Fruit fly (Drosophila melanogaster) whole organism, pupa: Measurements from ENCODE around the gene CG11811.

ENCODE experiments used
- CG10348 ChIP-seq: fragments of 200-800 bp; sonication (Bioruptor generic); IDR thresholded peaks from 2 replicates; pipeline ENCODE4 v1.3.6; 2022; ENCODE audit warnings: missing biosample characterization, missing genetic modification characterization
- CG12605 ChIP-seq: fragments of 200-800 bp; sonication (Bioruptor generic); IDR thresholded peaks from 2 replicates; pipeline ENCODE4 v1.3.6; 2022; ENCODE audit warnings: missing biosample characterization, missing genetic modification characterization
- CG13204 ChIP-seq: fragments of 200-800 bp; sonication (Bioruptor generic); optimal IDR thresholded peaks from 2 replicates; lab custom pipeline; 2018; ENCODE audit warnings: missing biosample characterization, mild to moderate bottlenecking, missing genetic modification characterization, moderate library complexity
- CG14655 ChIP-seq: fragments of 200-800 bp; sonication (Bioruptor generic); optimal IDR thresholded peaks from 3 replicates; lab custom pipeline; 2017; ENCODE audit warnings: mild to moderate bottlenecking, missing biosample characterization, missing genetic modification reagents, missing genetic modification characterization
- CG15710 ChIP-seq: fragments of 200-800 bp; sonication (Bioruptor generic); optimal IDR thresholded peaks from 2 replicates; lab custom pipeline; 2018; ENCODE audit warnings: missing biosample characterization, mild to moderate bottlenecking, missing genetic modification characterization, moderate library complexity
- CG17806 ChIP-seq: fragments of 200-800 bp; sonication (Bioruptor generic); optimal IDR thresholded peaks from 2 replicates; lab custom pipeline; 2018; ENCODE audit warnings: missing biosample characterization, mild to moderate bottlenecking, missing genetic modification characterization, moderate library complexity
- CG32121 ChIP-seq: fragments of 200-800 bp; sonication (Bioruptor generic); IDR thresholded peaks from 2 replicates; pipeline ENCODE4 v1.3.6; 2022; ENCODE audit warnings: missing biosample characterization, missing genetic modification characterization
- CG34367 ChIP-seq: fragments of 200-800 bp; sonication (Bioruptor generic); optimal IDR thresholded peaks from 2 replicates; lab custom pipeline; 2018; ENCODE audit warnings: missing biosample characterization, mild to moderate bottlenecking, missing genetic modification characterization
- CG4496 ChIP-seq: fragments of 200-800 bp; sonication (Bioruptor generic); IDR thresholded peaks from 3 replicates; pipeline ENCODE4 v1.3.6; 2022; ENCODE audit warnings: missing biosample characterization, missing genetic modification characterization
- CG8159 ChIP-seq: fragments of 200-800 bp; sonication (Bioruptor generic); optimal IDR thresholded peaks from 3 replicates; lab custom pipeline; 2018; ENCODE audit warnings: missing biosample characterization, mild to moderate bottlenecking, missing genetic modification characterization, moderate library complexity
- CG8301 ChIP-seq: fragments of 200-800 bp; sonication (Bioruptor generic); optimal IDR thresholded peaks from 2 replicates; lab custom pipeline; 2018; ENCODE audit warnings: missing biosample characterization, mild to moderate bottlenecking, missing genetic modification characterization
- CG9948 ChIP-seq: fragments of 200-800 bp; sonication (Bioruptor generic); optimal IDR thresholded peaks from 2 replicates; lab custom pipeline; 2018; ENCODE audit warnings: missing biosample characterization, mild to moderate bottlenecking, missing genetic modification characterization, moderate library complexity
- D1 ChIP-seq: fragments of 200-800 bp; sonication (Bioruptor generic); optimal IDR thresholded peaks from 2 replicates; lab custom pipeline; 2018; ENCODE audit warnings: missing biosample characterization, mild to moderate bottlenecking, missing genetic modification characterization, moderate library complexity
- EcR ChIP-seq: fragments of 200-800 bp; sonication (Bioruptor generic); optimal IDR thresholded peaks from 3 replicates; lab custom pipeline; 2019; ENCODE audit warnings: missing biosample characterization, missing genetic modification characterization, mild to moderate bottlenecking, moderate library complexity, missing genetic modification reagents
- Ets98B ChIP-seq: fragments of 200-800 bp; sonication (Bioruptor generic); IDR thresholded peaks from 2 replicates; pipeline ENCODE4 v1.3.6; 2022; ENCODE audit warnings: missing biosample characterization, missing genetic modification characterization
- Pif1A ChIP-seq: fragments of 200-800 bp; sonication (Bioruptor generic); optimal IDR thresholded peaks from 3 replicates; lab custom pipeline; 2016; ENCODE audit warnings: missing biosample characterization, missing genetic modification characterization
- Pif1B ChIP-seq: fragments of 200-800 bp; sonication (Bioruptor generic); optimal IDR thresholded peaks from 3 replicates; lab custom pipeline; 2016; ENCODE audit warnings: missing biosample characterization, missing genetic modification characterization
- Snoo ChIP-seq: fragments of 200-800 bp; sonication (Bioruptor generic); optimal IDR thresholded peaks from 3 replicates; lab custom pipeline; 2017; ENCODE audit warnings: missing biosample characterization, mild to moderate bottlenecking, missing genetic modification characterization, inconsistent platforms
- fd96Ca ChIP-seq: fragments of 200-800 bp; sonication (Bioruptor generic); IDR thresholded peaks from 3 replicates; pipeline ENCODE4 v1.3.6; 2022; ENCODE audit warnings: missing biosample characterization, missing genetic modification characterization
- gl ChIP-seq: fragments of 200-800 bp; sonication (Bioruptor generic); optimal IDR thresholded peaks from 2 replicates; lab custom pipeline; 2018; ENCODE audit warnings: missing biosample characterization, mild to moderate bottlenecking, missing genetic modification characterization
- rn ChIP-seq: fragments of 200-800 bp; sonication (Bioruptor generic); IDR thresholded peaks from 2 replicates; pipeline ENCODE4 v1.3.6; 2022; ENCODE audit warnings: missing biosample characterization, missing genetic modification characterization

The CG11811 gene

dm6 chr3L:10651271-10651670, 39.6 kb upstream of the CG11811 start:
- TF ChIP-seq Snoo, result no peak
- TF ChIP-seq CG17806 (tag; lab: Kevin White, UChicago), result no peak
- no peak for TF ChIP-seq CG8159 (tag; lab: Kevin White, UChicago)
- no peak for TF ChIP-seq CG14655 (GFP tag; lab: Kevin White, UChicago)
- TF ChIP-seq gl (tag; lab: Kevin White, UChicago), result no peak

dm6 chr3L:10652487-10652886, 38.3 kb upstream of the CG11811 start:
- peak; percentile 16 for TF ChIP-seq CG8159 (tag; lab: Kevin White, UChicago)
- TF ChIP-seq Pif1A (GFP tag; lab: Kevin White, UChicago), result no peak
- TF ChIP-seq D1 (tag; lab: Kevin White, UChicago), result no peak
- peak; percentile 48 for TF ChIP-seq EcR (GFP tag; lab: Kevin White, UChicago)
- TF ChIP-seq CG9948 (tag; lab: Kevin White, UChicago), result no peak
- no peak for TF ChIP-seq CG4496 (GFP tag; lab: Robert Waterston, UW)
- no peak for TF ChIP-seq CG17806 (tag; lab: Kevin White, UChicago)

DNA sequence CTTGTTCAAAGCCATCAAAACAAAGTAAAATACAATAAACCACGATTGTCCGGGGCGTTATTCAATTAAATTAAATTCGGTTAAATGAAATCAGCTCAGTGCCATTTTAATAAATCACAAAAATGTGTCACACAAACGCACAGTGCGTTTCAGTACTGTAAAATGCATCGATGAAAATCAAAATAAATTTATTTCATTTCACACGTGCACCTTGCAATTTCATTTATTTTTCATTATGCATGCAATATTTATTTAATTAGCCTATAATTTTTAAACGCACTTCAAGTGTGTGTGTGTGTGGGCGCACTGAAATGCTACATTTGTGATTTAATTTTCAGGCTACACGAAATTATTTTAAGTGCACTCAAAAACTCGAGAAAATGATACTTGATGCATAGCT, 36.4 kb upstream of the CG11811 start:
- TF ChIP-seq CG10348 (GFP tag; lab: Robert Waterston, UW) (no peak), D1 (tag; lab: Kevin White, UChicago) (no peak), fd96Ca (no peak)
- TF ChIP-seq, all 21 proteins: peak for 0

dm6 chr3L:10656451-10657198, 34.2 kb upstream of the CG11811 start:
- TF ChIP-seq CG15710 (tag; lab: Kevin White, UChicago) (peak; percentile 26), CG8159 (tag; lab: Kevin White, UChicago) (peak; percentile 22), Ets98B (GFP tag; lab: Robert Waterston, UW) (peak; percentile 50), EcR (GFP tag; lab: Kevin White, UChicago) (no peak), rn (GFP tag; lab: Robert Waterston, UW) (no peak), CG14655 (GFP tag; lab: Kevin White, UChicago) (peak; percentile 44), CG34367 (tag; lab: Kevin White, UChicago) (peak; percentile 43), CG12605 (GFP tag; lab: Robert Waterston, UW) (no peak), D1 (tag; lab: Kevin White, UChicago) (no peak), CG8301 (tag; lab: Kevin White, UChicago) (no peak), CG10348 (GFP tag; lab: Robert Waterston, UW) (no peak), Pif1B (GFP tag; lab: Kevin White, UChicago) (peak; percentile 71), Pif1A (GFP tag; lab: Kevin White, UChicago) (peak; percentile 71), CG4496 (GFP tag; lab: Robert Waterston, UW) (peak; percentile 48; the same call in 1 of the 3 replicates), CG32121 (GFP tag; lab: Robert Waterston, UW) (peak; percentile 15; the same call in 1 of the 2 replicates), CG17806 (tag; lab: Kevin White, UChicago) (peak; percentile 16), gl (tag; lab: Kevin White, UChicago) (peak; percentile 71), Snoo (peak; percentile 36), fd96Ca (0 out of 3 replicates have a peak, but pooled peaks have one; percentile 40), CG13204 (GFP tag; lab: Kevin White, UChicago) (peak; percentile 20), CG9948 (tag; lab: Kevin White, UChicago) (no peak)

dm6 chr3L:10657311-10657710, 33.5 kb upstream of the CG11811 start:
- no peak for TF ChIP-seq rn (GFP tag; lab: Robert Waterston, UW)
- TF ChIP-seq EcR (GFP tag; lab: Kevin White, UChicago), result no peak
- no peak for TF ChIP-seq D1 (tag; lab: Kevin White, UChicago)
- peak; percentile 5; the same call in 1 of the 2 replicates for TF ChIP-seq Ets98B (GFP tag; lab: Robert Waterston, UW)
- peak; percentile 39; the same call in 1 of the 2 replicates for TF ChIP-seq CG32121 (GFP tag; lab: Robert Waterston, UW)
- TF ChIP-seq CG12605 (GFP tag; lab: Robert Waterston, UW), result peak; percentile 16; the same call in 1 of the 2 replicates
- 0 out of 3 replicates have a peak, but pooled peaks have one; percentile 7 for TF ChIP-seq CG4496 (GFP tag; lab: Robert Waterston, UW)

- TF ChIP-seq CG14655 (GFP tag; lab: Kevin White, UChicago) (no peak), CG12605 (GFP tag; lab: Robert Waterston, UW) (no peak), Snoo (no peak), CG13204 (GFP tag; lab: Kevin White, UChicago) (no peak), CG32121 (GFP tag; lab: Robert Waterston, UW) (no peak), fd96Ca (no peak), CG34367 (tag; lab: Kevin White, UChicago) (no peak), CG9948 (tag; lab: Kevin White, UChicago) (no peak), Pif1B (GFP tag; lab: Kevin White, UChicago) (no peak), D1 (tag; lab: Kevin White, UChicago) (no peak), rn (GFP tag; lab: Robert Waterston, UW) (no peak), CG8301 (tag; lab: Kevin White, UChicago) (no peak), EcR (GFP tag; lab: Kevin White, UChicago) (no peak), CG15710 (tag; lab: Kevin White, UChicago) (no peak), Pif1A (GFP tag; lab: Kevin White, UChicago) (no peak), Ets98B (GFP tag; lab: Robert Waterston, UW) (no peak)
- TF ChIP-seq, all 21 proteins: peak for 0
Observed at dm6 chr3L:10658362-10659127, 32.3 kb upstream of the CG11811 start.
